Fruit fly (Drosophila melanogaster) whole organism, prepupa: ENCODE measurements around the gene rdgA.

ENCODE experiments used
- Blimp-1 ChIP-seq: fragments of 200-800 bp; sonication (Bioruptor generic); optimal IDR thresholded peaks from 3 replicates; lab custom pipeline; 2017; ENCODE audit warnings: missing biosample characterization, missing genetic modification characterization, mild to moderate bottlenecking, moderate library complexity, missing genetic modification reagents
- CG10669 ChIP-seq: fragments of 200-800 bp; sonication (Bioruptor generic); optimal IDR thresholded peaks from 3 replicates; lab custom pipeline; 2018; ENCODE audit warnings: missing biosample characterization, mild to moderate bottlenecking, missing genetic modification characterization, moderate library complexity
- CG11294 ChIP-seq: fragments of 200-800 bp; sonication (Bioruptor generic); IDR thresholded peaks from 2 replicates; pipeline ENCODE4 v1.3.6; 2022; ENCODE audit warnings: missing biosample characterization, missing genetic modification characterization
- CG11762 ChIP-seq: fragments of 200-800 bp; sonication (Bioruptor generic); optimal IDR thresholded peaks from 3 replicates; lab custom pipeline; 2016; ENCODE audit warnings: missing biosample characterization, missing genetic modification characterization; ENCODE audit not compliant: insufficient read depth
- CG11902 ChIP-seq: fragments of 200-800 bp; sonication (Bioruptor generic); optimal IDR thresholded peaks from 3 replicates; lab custom pipeline; 2016; ENCODE audit warnings: missing biosample characterization, missing genetic modification characterization
- CG15336 ChIP-seq: fragments of 200-800 bp; sonication (Bioruptor generic); IDR thresholded peaks from 2 replicates; pipeline ENCODE4 v1.3.6; 2022; ENCODE audit warnings: missing biosample characterization, missing genetic modification characterization
- CG1621 ChIP-seq: fragments of 200-800 bp; sonication (Bioruptor generic); optimal IDR thresholded peaks from 3 replicates; lab custom pipeline; 2018; ENCODE audit warnings: missing biosample characterization, mild to moderate bottlenecking, missing genetic modification characterization
- CG16779 ChIP-seq: fragments of 200-800 bp; sonication (Bioruptor generic); optimal IDR thresholded peaks from 3 replicates; lab custom pipeline; 2017; ENCODE audit warnings: missing biosample characterization, mild to moderate bottlenecking, missing genetic modification characterization
- CG3032 ChIP-seq: fragments of 200-800 bp; optimal IDR thresholded peaks from 2 replicates; lab custom pipeline; 2019; ENCODE audit warnings: missing biosample characterization, mild to moderate bottlenecking, missing genetic modification characterization, moderate library complexity
- CG31627 ChIP-seq: fragments of 200-800 bp; sonication (Bioruptor generic); optimal IDR thresholded peaks from 3 replicates; lab custom pipeline; 2016; ENCODE audit warnings: missing biosample characterization, missing genetic modification characterization
- CG32006 ChIP-seq: fragments of 200-800 bp; sonication (Bioruptor generic); optimal IDR thresholded peaks from 3 replicates; lab custom pipeline; 2017; ENCODE audit warnings: missing biosample characterization, mild to moderate bottlenecking, missing genetic modification characterization
- CG34406 ChIP-seq: fragments of 200-800 bp; sonication (Bioruptor generic); optimal IDR thresholded peaks from 3 replicates; lab custom pipeline; 2016; ENCODE audit warnings: missing biosample characterization, missing genetic modification characterization
- CG3919 ChIP-seq: fragments of 200-800 bp; sonication (Bioruptor generic); optimal IDR thresholded peaks from 3 replicates; lab custom pipeline; 2016; ENCODE audit warnings: missing biosample characterization, missing genetic modification characterization
- CG4318 ChIP-seq: fragments of 200-800 bp; sonication (Bioruptor generic); optimal IDR thresholded peaks from 3 replicates; lab custom pipeline; 2017; ENCODE audit warnings: missing biosample characterization, mild to moderate bottlenecking, missing genetic modification characterization
- CG6792 ChIP-seq: fragments of 200-800 bp; sonication (Bioruptor generic); optimal IDR thresholded peaks from 3 replicates; lab custom pipeline; 2016; ENCODE audit warnings: missing biosample characterization, missing genetic modification characterization
- CG6808 ChIP-seq: fragments of 200-800 bp; sonication (Bioruptor generic); optimal IDR thresholded peaks from 3 replicates; lab custom pipeline; 2017; ENCODE audit warnings: missing biosample characterization, missing genetic modification characterization, mild to moderate bottlenecking, moderate library complexity, missing genetic modification reagents
- CG7368 ChIP-seq: fragments of 200-800 bp; sonication (Bioruptor generic); optimal IDR thresholded peaks from 3 replicates; lab custom pipeline; 2016; ENCODE audit warnings: missing biosample characterization, missing genetic modification characterization
- CG8119 ChIP-seq: fragments of 200-800 bp; sonication (Bioruptor generic); IDR thresholded peaks from 3 replicates; pipeline ENCODE4 v1.3.6; 2022; ENCODE audit warnings: missing biosample characterization, missing genetic modification characterization
- CG8632 ChIP-seq: fragments of 200-800 bp; sonication (Bioruptor generic); optimal IDR thresholded peaks from 3 replicates; lab custom pipeline; 2016; ENCODE audit warnings: missing biosample characterization, missing genetic modification characterization
- CG9139 ChIP-seq: fragments of 200-800 bp; sonication (Bioruptor generic); optimal IDR thresholded peaks from 3 replicates; lab custom pipeline; 2017; ENCODE audit warnings: missing biosample characterization, mild to moderate bottlenecking, missing genetic modification characterization
- Eip78C ChIP-seq: fragments of 200-800 bp; sonication (Bioruptor generic); peaks from one replicate; lab custom pipeline; 2016; ENCODE audit warnings: missing biosample characterization, missing genetic modification characterization
- Eip93F ChIP-seq: fragments of 200-800 bp; sonication (Bioruptor generic); optimal IDR thresholded peaks from 2 replicates; lab custom pipeline; 2016; ENCODE audit warnings: missing biosample characterization, mild to moderate bottlenecking, missing genetic modification characterization
- Ets21C ChIP-seq: fragments of 200-800 bp; sonication (Bioruptor generic); optimal IDR thresholded peaks from 3 replicates; lab custom pipeline; 2016; ENCODE audit warnings: missing biosample characterization, missing genetic modification characterization
- Gug ChIP-seq: fragments of 200-800 bp; sonication (Bioruptor generic); IDR thresholded peaks from 2 replicates; pipeline ENCODE4 v1.3.6; 2022; ENCODE audit warnings: missing biosample characterization, missing genetic modification characterization
- Hr38 ChIP-seq: sonication (Bioruptor generic); optimal IDR thresholded peaks from 2 replicates; lab custom pipeline; 2016; ENCODE audit warnings: missing biosample characterization, missing genetic modification characterization
- Hr39 ChIP-seq: fragments of 200-800 bp; sonication (Bioruptor generic); optimal IDR thresholded peaks from 2 replicates; lab custom pipeline; 2016; ENCODE audit warnings: missing biosample characterization, missing genetic modification characterization
- Hr4 ChIP-seq: fragments of 200-800 bp; sonication (Bioruptor generic); optimal IDR thresholded peaks from 3 replicates; lab custom pipeline; 2016; ENCODE audit warnings: missing biosample characterization, missing genetic modification characterization
- Lpt ChIP-seq: fragments of 200-800 bp; sonication (Bioruptor generic); optimal IDR thresholded peaks from 3 replicates; lab custom pipeline; 2016; ENCODE audit warnings: missing biosample characterization, missing genetic modification characterization
- Met ChIP-seq: fragments of 200-800 bp; sonication (Bioruptor generic); optimal IDR thresholded peaks from 3 replicates; lab custom pipeline; 2016; ENCODE audit warnings: missing biosample characterization, missing genetic modification characterization
- OdsH ChIP-seq: fragments of 200-800 bp; sonication (Bioruptor generic); optimal IDR thresholded peaks from 3 replicates; lab custom pipeline; 2016; ENCODE audit warnings: missing biosample characterization, missing genetic modification characterization
- Smox ChIP-seq: fragments of 200-800 bp; sonication (Bioruptor generic); optimal IDR thresholded peaks from 3 replicates; lab custom pipeline; 2016; ENCODE audit warnings: missing biosample characterization, missing genetic modification characterization
- Sox102F ChIP-seq: fragments of 200-800 bp; sonication (Bioruptor generic); optimal IDR thresholded peaks from 2 replicates; lab custom pipeline; 2016; ENCODE audit warnings: missing biosample characterization, mild to moderate bottlenecking, missing genetic modification characterization
- Sox15 ChIP-seq: fragments of 200-800 bp; sonication (Bioruptor generic); optimal IDR thresholded peaks from 3 replicates; lab custom pipeline; 2016; ENCODE audit warnings: missing biosample characterization, missing genetic modification characterization
- cyc ChIP-seq: fragments of 200-800 bp; sonication (Bioruptor generic); optimal IDR thresholded peaks from 3 replicates; lab custom pipeline; 2016; ENCODE audit warnings: missing biosample characterization, missing genetic modification characterization
- dac ChIP-seq: fragments of 200-800 bp; sonication (Bioruptor generic); optimal IDR thresholded peaks from 2 replicates; lab custom pipeline; 2017; ENCODE audit warnings: missing biosample characterization, mild to moderate bottlenecking, missing genetic modification characterization
- dsx ChIP-seq: fragments of 200-800 bp; optimal IDR thresholded peaks from 3 replicates; lab custom pipeline; 2019; ENCODE audit warnings: missing biosample characterization, mild to moderate bottlenecking, missing genetic modification characterization, moderate library complexity; ENCODE audit not compliant: poor library complexity, severe bottlenecking
- eg ChIP-seq: fragments of 200-800 bp; sonication (Bioruptor generic); IDR thresholded peaks from 3 replicates; pipeline ENCODE4 v1.3.6; 2022; ENCODE audit warnings: missing biosample characterization, missing genetic modification characterization
- esn ChIP-seq: fragments of 200-800 bp; sonication (Bioruptor generic); optimal IDR thresholded peaks from 2 replicates; lab custom pipeline; 2016; ENCODE audit warnings: missing biosample characterization, mild to moderate bottlenecking, missing genetic modification characterization, moderate library complexity
- fd59A ChIP-seq: fragments of 200-800 bp; sonication (Bioruptor generic); optimal IDR thresholded peaks from 2 replicates; lab custom pipeline; 2017; ENCODE audit warnings: missing biosample characterization, mild to moderate bottlenecking, missing genetic modification characterization, missing genetic modification reagents
- fd85E ChIP-seq: fragments of 200-800 bp; sonication (Bioruptor generic); optimal IDR thresholded peaks from 3 replicates; lab custom pipeline; 2016; ENCODE audit warnings: missing biosample characterization, missing genetic modification characterization
- fkh ChIP-seq: fragments of 200-800 bp; sonication (Bioruptor generic); optimal IDR thresholded peaks from 3 replicates; lab custom pipeline; 2017; ENCODE audit warnings: missing biosample characterization, mild to moderate bottlenecking, missing genetic modification characterization, moderate library complexity
- lz ChIP-seq: fragments of 200-800 bp; sonication (Bioruptor generic); optimal IDR thresholded peaks from 3 replicates; lab custom pipeline; 2016; ENCODE audit warnings: missing biosample characterization, missing genetic modification characterization
- net ChIP-seq: fragments of 200-800 bp; sonication (Bioruptor generic); optimal IDR thresholded peaks from 3 replicates; lab custom pipeline; 2016; ENCODE audit warnings: missing biosample characterization, missing genetic modification characterization
- salr ChIP-seq, 2 experiments: fragments of 200-800 bp; sonication (Bioruptor generic); optimal IDR thresholded peaks; 3 replicates each; lab custom pipeline; 2016 to 2018; ENCODE audit warnings: missing biosample characterization in 2 of 2, missing genetic modification characterization in 2 of 2, mild to moderate bottlenecking in 1 of 2
- spab ChIP-seq: fragments of 200-800 bp; sonication (Bioruptor generic); optimal IDR thresholded peaks from 2 replicates; lab custom pipeline; 2017; ENCODE audit warnings: missing biosample characterization, mild to moderate bottlenecking, missing genetic modification characterization, missing genetic modification reagents
- vri ChIP-seq: fragments of 200-800 bp; sonication (Bioruptor generic); optimal IDR thresholded peaks from 3 replicates; lab custom pipeline; 2016; ENCODE audit warnings: missing biosample characterization, mild to moderate bottlenecking, missing genetic modification characterization

The rdgA gene

dm6 chrX:9066802-9067489, 160.1 kb downstream of the rdgA start (continued):
- TF ChIP-seq vri (GFP tag; lab: Kevin White, UChicago) (peak; percentile 67), CG10669 (GFP tag; lab: Kevin White, UChicago) (peak; percentile 75), cyc (GFP tag; lab: Kevin White, UChicago) (peak; percentile 77), fd85E (GFP tag; lab: Kevin White, UChicago) (peak; percentile 61), CG34406 (peak; percentile 85), dac (GFP tag; lab: Kevin White, UChicago) (peak; percentile 65), Sox15 (GFP tag; lab: Kevin White, UChicago) (peak; percentile 73), eg (peak; percentile 85), Eip93F (peak; percentile 80), CG6808 (peak; percentile 75), Ets21C (peak; percentile 39), CG11294 (GFP tag; lab: Robert Waterston, UW) (peak; percentile 32; the same call in 1 of the 2 replicates), CG1621 (tag; lab: Kevin White, UChicago) (peak; percentile 72), spab (GFP tag; lab: Kevin White, UChicago) (peak; percentile 63), esn (GFP tag; lab: Kevin White, UChicago) (peak; percentile 88), Sox102F (GFP tag; lab: Kevin White, UChicago) (peak; percentile 80), fkh (GFP tag; lab: Kevin White, UChicago) (no peak), CG3032 (tag; lab: Kevin White, UChicago) (peak; percentile 76), OdsH (GFP tag; lab: Kevin White, UChicago) (peak; percentile 85), fd59A (GFP tag; lab: Kevin White, UChicago) (peak; percentile 69), CG4318 (GFP tag; lab: Kevin White, UChicago) (peak; percentile 62), CG11902 (GFP tag; lab: Kevin White, UChicago) (peak; percentile 69), Met (GFP tag; lab: Kevin White, UChicago) (peak; percentile 86), CG9139 (GFP tag; lab: Kevin White, UChicago) (peak; percentile 42), Hr39 (GFP tag; lab: Kevin White, UChicago) (peak; percentile 60), CG15336 (GFP tag; lab: Robert Waterston, UW) (peak; percentile 84), Gug (GFP tag; lab: Robert Waterston, UW) (peak; percentile 44; the same call in 1 of the 2 replicates), CG31627 (GFP tag; lab: Kevin White, UChicago) (peak; percentile 66), CG8632 (peak; percentile 89), Blimp-1 (GFP tag; lab: Kevin White, UChicago) (peak; percentile 56), lz (GFP tag; lab: Kevin White, UChicago) (peak; percentile 74), salr (GFP tag; optimal IDR thresholded peaks at IDR 0.05; lab: Kevin White, UChicago) (peak; percentile 41 to 62), Hr38 (GFP tag; lab: Kevin White, UChicago) (no peak), Eip78C (GFP tag; lab: Kevin White, UChicago) (peak; percentile 97)
- TF ChIP-seq, all 60 proteins: peak for 57

dm6 chrX:9067754-9068477, 161.0 kb downstream of the rdgA start, which contains the start of gene CG15365:
CG15365 (minus strand) TSS chrX:9067983.
- TF ChIP-seq net, result no peak
- TF ChIP-seq CG1621 (tag; lab: Kevin White, UChicago), result no peak
- TF ChIP-seq OdsH (GFP tag; lab: Kevin White, UChicago), result peak; percentile 42
- TF ChIP-seq Eip93F, result no peak
- no peak; the same call in 1 of the 2 replicates for TF ChIP-seq Gug (GFP tag; lab: Robert Waterston, UW)
- TF ChIP-seq CG3919 (GFP tag; lab: Kevin White, UChicago), result peak; percentile 7
- no peak for TF ChIP-seq CG11762 (GFP tag; lab: Kevin White, UChicago)
- no peak for TF ChIP-seq CG11294 (GFP tag; lab: Robert Waterston, UW)
- TF ChIP-seq Lpt, result no peak
- peak; percentile 40 for TF ChIP-seq CG6792 (GFP tag; lab: Kevin White, UChicago)
- peak; percentile 43; the same call in 2 of the 3 replicates for TF ChIP-seq eg
- TF ChIP-seq CG8632, result no peak
- TF ChIP-seq dsx (GFP tag; lab: Kevin White, UChicago), result peak; percentile 9
- peak; percentile 29 for TF ChIP-seq CG3032 (tag; lab: Kevin White, UChicago)
- no peak for TF ChIP-seq Hr4
- peak; percentile 66 for TF ChIP-seq Smox
- peak; percentile 79 for TF ChIP-seq Eip78C (GFP tag; lab: Kevin White, UChicago)
- TF ChIP-seq CG7368 (GFP tag; lab: Kevin White, UChicago), result no peak
- peak; percentile 47 for TF ChIP-seq CG32006 (GFP tag; lab: Kevin White, UChicago)
- TF ChIP-seq Sox15 (GFP tag; lab: Kevin White, UChicago), result peak; percentile 1
- no peak for TF ChIP-seq CG6808
- no peak for TF ChIP-seq CG10669 (GFP tag; lab: Kevin White, UChicago)
- TF ChIP-seq CG16779 (tag; lab: Kevin White, UChicago), result no peak
- no peak; the same call in 2 of the 3 replicates for TF ChIP-seq CG8119
- TF ChIP-seq spab (GFP tag; lab: Kevin White, UChicago), result no peak
